Worm (Caenorhabditis elegans): ENCODE results near the gene C16B8.4.

DNA sequence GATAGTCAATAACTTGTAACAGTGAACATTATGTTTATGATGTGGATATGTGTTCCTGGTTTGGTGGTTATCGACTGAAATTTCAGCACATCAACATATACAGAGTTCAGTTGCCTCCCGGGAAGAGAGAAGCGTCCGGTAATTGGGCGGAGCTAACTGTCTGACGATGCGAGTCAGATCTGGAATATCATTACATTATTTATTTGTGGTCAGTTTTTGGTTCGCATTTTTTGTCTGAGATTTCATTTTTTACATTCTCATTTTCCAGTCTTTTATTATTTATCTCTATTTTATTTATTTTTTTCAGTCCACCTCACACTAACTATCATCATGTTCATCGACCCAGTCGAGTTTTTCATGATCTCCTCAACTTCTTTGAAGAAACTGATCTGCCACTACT, 47.7 kb downstream of the C16B8.4 start, which contains the start of gene T22B2.1:
- TF ChIP-seq ama-1 (optimal IDR thresholded peaks at IDR 0.05) (no peak), elt-3 (tag; optimal IDR thresholded peaks at IDR 0.05) (no peak), mdl-1 (tag; optimal IDR thresholded peaks at IDR 0.05) (no peak), ceh-9 (tag; optimal IDR thresholded peaks at IDR 0.05) (no peak), lin-15B (tag; optimal IDR thresholded peaks at IDR 0.05) (no peak), eor-1 (tag; optimal IDR thresholded peaks at IDR 0.05) (no peak), fos-1 (tag; optimal IDR thresholded peaks at IDR 0.05) (no peak), unc-62 (GFP tag; optimal IDR thresholded peaks at IDR 0.05) (no peak), ceh-82 (tag; optimal IDR thresholded peaks at IDR 0.05) (no peak), nhr-76 (tag; optimal IDR thresholded peaks at IDR 0.05) (no peak), tbx-2 (tag; optimal IDR thresholded peaks at IDR 0.05) (no peak), elt-1 (tag; optimal IDR thresholded peaks at IDR 0.05) (no peak), R02D3.7 (tag; optimal IDR thresholded peaks at IDR 0.05) (no peak)
